Worm (Caenorhabditis elegans) whole organism, L4/young adult: ENCODE measurements around the gene ceh-18.

Experiments
- W03F9.2 ChIP-seq: fragments of 150-350 bp; optimal IDR thresholded peaks from 2 replicates; lab custom pipeline; 2014; ENCODE audit warnings: missing biosample characterization, missing genetic modification characterization
- dao-5 ChIP-seq: sonication (generic microtip); optimal IDR thresholded peaks from 2 replicates; lab custom pipeline; 2016; ENCODE audit warnings: missing genotype, missing genetic modification characterization, moderate library complexity, missing compliant biosample characterization
- him-1 ChIP-seq: sonication (generic microtip); optimal IDR thresholded peaks from 2 replicates; lab custom pipeline; 2016; ENCODE audit warnings: missing genotype, missing genetic modification reagents, missing genetic modification characterization, missing compliant biosample characterization

DNA sequence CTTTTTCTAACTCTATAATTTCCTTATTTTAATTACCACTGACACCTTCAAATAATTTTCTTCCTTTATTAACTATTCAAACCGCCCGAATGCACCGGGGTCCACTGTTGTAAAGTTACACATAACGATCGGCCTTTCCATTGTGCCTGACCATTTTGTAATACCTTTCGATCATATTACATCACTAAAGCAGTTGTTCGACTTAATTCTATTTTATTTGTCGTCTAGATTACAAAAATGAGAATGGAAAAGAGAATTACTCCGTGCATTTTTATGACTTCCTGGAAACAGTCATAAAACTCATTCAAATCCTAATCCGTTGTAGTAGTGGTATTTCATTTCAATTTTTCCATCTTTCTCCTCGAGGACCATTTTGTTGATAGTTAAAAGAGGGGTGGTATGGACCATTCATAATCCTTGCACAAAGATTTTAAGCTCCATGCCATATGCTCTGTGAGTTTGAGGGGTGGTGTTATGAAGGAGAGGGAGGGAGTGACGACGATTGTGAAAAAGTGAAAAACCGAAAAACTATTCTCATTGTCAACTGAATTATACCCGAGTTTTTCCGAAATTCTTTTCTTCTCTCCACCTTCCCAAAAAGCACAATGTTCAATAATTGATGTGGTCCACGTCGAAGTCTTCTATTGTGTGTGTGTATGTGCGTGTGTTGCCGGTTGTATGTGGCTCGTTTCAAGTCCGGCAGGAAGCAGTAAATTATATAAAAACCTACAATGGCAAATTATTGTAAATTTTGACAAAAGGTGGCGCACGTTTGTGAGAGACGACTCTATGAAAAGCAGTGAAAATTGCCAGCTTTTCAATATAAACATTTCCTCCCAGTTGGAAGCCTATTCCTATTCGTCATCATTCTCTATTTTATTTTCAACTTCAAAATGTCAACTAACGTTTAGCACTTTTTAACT, 40.9 kb upstream of the ceh-18 start:
- TF ChIP-seq W03F9.2 (tag; lab: Kevin White, UChicago) (no peak), dao-5 (tag; lab: Kevin White, UChicago) (no peak), him-1 (tag; lab: Kevin White, UChicago) (peak; percentile 8)
